Fruit fly (Drosophila melanogaster) whole organism, embryonic: ENCODE data around the gene CG13843.

Experiments
- ATbp ChIP-seq: fragments of 200-800 bp; sonication (Bioruptor generic); optimal IDR thresholded peaks from 2 replicates; lab custom pipeline; 2017; ENCODE audit warnings: missing biosample characterization, mild to moderate bottlenecking, missing genetic modification characterization, missing genetic modification reagents
- Atf6 ChIP-seq: fragments of 200-800 bp; sonication (Bioruptor generic); IDR thresholded peaks from 2 replicates; pipeline ENCODE4 v1.3.6; 2022; ENCODE audit warnings: missing biosample characterization, missing genetic modification characterization
- Awh ChIP-seq: fragments of 200-800 bp; sonication (Bioruptor generic); IDR thresholded peaks from 2 replicates; pipeline ENCODE4, ENCODE4 v1.3.6; 2022; ENCODE audit warnings: missing biosample characterization, missing genetic modification characterization
- Blimp-1 ChIP-seq: fragments of 200-800 bp; sonication (Bioruptor generic); optimal IDR thresholded peaks from 3 replicates; lab custom pipeline; 2018; ENCODE audit warnings: missing biosample characterization, missing genetic modification characterization, mild to moderate bottlenecking, moderate library complexity, missing genetic modification reagents
- CG10209 ChIP-seq: fragments of 200-800 bp; sonication (Bioruptor generic); optimal IDR thresholded peaks from 3 replicates; lab custom pipeline; 2017; ENCODE audit warnings: missing biosample characterization, mild to moderate bottlenecking, missing genetic modification characterization, missing genetic modification reagents
- CG10321 ChIP-seq: fragments of 200-800 bp; sonication (Bioruptor generic); IDR thresholded peaks from 2 replicates; pipeline ENCODE4 v1.3.6; 2022; ENCODE audit warnings: missing biosample characterization, missing genetic modification characterization
- CG10462 ChIP-seq: fragments of 200-800 bp; sonication (Bioruptor generic); optimal IDR thresholded peaks from 2 replicates; lab custom pipeline; 2016; ENCODE audit warnings: missing biosample characterization, missing genetic modification characterization
- CG10654 ChIP-seq: fragments of 200-800 bp; sonication (Bioruptor generic); optimal IDR thresholded peaks from 2 replicates; lab custom pipeline; 2016; ENCODE audit warnings: missing biosample characterization, missing genetic modification characterization
- CG10979 ChIP-seq: fragments of 200-800 bp; sonication (Bioruptor generic); optimal IDR thresholded peaks from 2 replicates; lab custom pipeline; 2018; ENCODE audit warnings: missing biosample characterization, mild to moderate bottlenecking, missing genetic modification characterization, moderate library complexity
- CG11398 ChIP-seq: fragments of 200-800 bp; sonication (Bioruptor generic); optimal IDR thresholded peaks from 2 replicates; lab custom pipeline; 2016; ENCODE audit warnings: missing biosample characterization, missing genetic modification characterization
- CG13123 ChIP-seq: fragments of 200-800 bp; sonication (Bioruptor generic); optimal IDR thresholded peaks from 2 replicates; lab custom pipeline; 2016; ENCODE audit warnings: missing biosample characterization, missing genetic modification characterization
- CG13424 ChIP-seq: fragments of 200-800 bp; sonication (Bioruptor generic); optimal IDR thresholded peaks from 2 replicates; lab custom pipeline; 2019; ENCODE audit warnings: missing biosample characterization, mild to moderate bottlenecking, missing genetic modification characterization, moderate library complexity
- CG14014 ChIP-seq: fragments of 200-800 bp; sonication (Bioruptor generic); IDR thresholded peaks from 2 replicates; pipeline ENCODE4 v1.3.6; 2022; ENCODE audit warnings: missing biosample characterization, missing genetic modification characterization
- CG17186 ChIP-seq: fragments of 200-800 bp; sonication (Bioruptor generic); optimal IDR thresholded peaks from 3 replicates; lab custom pipeline; 2017; ENCODE audit warnings: missing biosample characterization, missing genetic modification reagents, missing genetic modification characterization
- CG17359 ChIP-seq: fragments of 200-800 bp; sonication (Bioruptor generic); optimal IDR thresholded peaks from 3 replicates; lab custom pipeline; 2018; ENCODE audit warnings: missing biosample characterization, mild to moderate bottlenecking, missing genetic modification characterization, moderate library complexity
- CG18011 ChIP-seq: fragments of 200-800 bp; sonication (Bioruptor generic); optimal IDR thresholded peaks from 2 replicates; lab custom pipeline; 2017; ENCODE audit warnings: missing biosample characterization, missing genetic modification characterization, mild to moderate bottlenecking, moderate library complexity, missing genotype
- CG2116 ChIP-seq: fragments of 200-800 bp; sonication (Bioruptor generic); optimal IDR thresholded peaks from 3 replicates; lab custom pipeline; 2018; ENCODE audit warnings: missing biosample characterization, mild to moderate bottlenecking, missing genetic modification characterization
- CG30431 ChIP-seq: fragments of 200-800 bp; sonication (Bioruptor generic); optimal IDR thresholded peaks from 2 replicates; lab custom pipeline; 2017; ENCODE audit warnings: missing biosample characterization, missing genetic modification characterization
- CG3065 ChIP-seq: fragments of 200-800 bp; sonication (Bioruptor generic); optimal IDR thresholded peaks from 2 replicates; lab custom pipeline; 2016; ENCODE audit warnings: missing biosample characterization, missing genetic modification characterization
- CG31224 ChIP-seq: fragments of 200-800 bp; sonication (Bioruptor generic); IDR thresholded peaks from 2 replicates; pipeline ENCODE4 v1.3.6; 2022; ENCODE audit warnings: missing biosample characterization, missing genetic modification characterization
- CG31388 ChIP-seq: fragments of 200-800 bp; sonication (Bioruptor generic); optimal IDR thresholded peaks from 2 replicates; lab custom pipeline; 2016; ENCODE audit warnings: missing biosample characterization, missing genetic modification characterization
- CG4730 ChIP-seq: fragments of 200-800 bp; sonication (Bioruptor generic); IDR thresholded peaks from 2 replicates; pipeline ENCODE4 v1.3.6; 2022; ENCODE audit warnings: missing biosample characterization, missing genetic modification characterization
- CG4820 ChIP-seq: fragments of 200-800 bp; sonication (Bioruptor generic); optimal IDR thresholded peaks from 3 replicates; lab custom pipeline; 2016; ENCODE audit warnings: missing biosample characterization, missing genetic modification characterization
- CG6272 ChIP-seq: fragments of 200-800 bp; sonication (Bioruptor generic); IDR thresholded peaks from 2 replicates; pipeline ENCODE4 v1.3.6; 2022; ENCODE audit warnings: missing biosample characterization, missing genetic modification characterization
- CG6689 ChIP-seq: fragments of 200-800 bp; sonication (Bioruptor generic); IDR thresholded peaks from 2 replicates; pipeline ENCODE4 v1.3.6; 2022; ENCODE audit warnings: missing biosample characterization, missing genetic modification characterization
- CG7357 ChIP-seq: fragments of 200-800 bp; sonication (Bioruptor generic); IDR thresholded peaks from 3 replicates; pipeline ENCODE4 v1.3.6; 2022; ENCODE audit warnings: missing biosample characterization, missing genetic modification characterization
- CkIIα-i1 ChIP-seq: fragments of 200-800 bp; sonication (Bioruptor generic); IDR thresholded peaks from 2 replicates; pipeline ENCODE4 v1.3.6; 2022; ENCODE audit warnings: missing biosample characterization, missing genetic modification characterization
- Dfd ChIP-seq, 2 experiments: fragments of >200 bp; optimal IDR thresholded peaks; 2 replicates each; lab custom pipeline; 2017; ENCODE audit warnings: missing biosample characterization in 2 of 2, missing genetic modification characterization in 2 of 2
- Dll ChIP-seq: fragments of 200-800 bp; sonication (Bioruptor generic); IDR thresholded peaks from 4 replicates; pipeline ENCODE4 v1.3.6; 2022; ENCODE audit warnings: missing biosample characterization, missing genetic modification characterization; ENCODE audit not compliant: partially characterized antibody
- Elba2 ChIP-seq: fragments of 200-800 bp; sonication (Bioruptor generic); optimal IDR thresholded peaks from 3 replicates; lab custom pipeline; 2016; ENCODE audit warnings: missing biosample characterization, missing genetic modification characterization
- Med ChIP-seq: fragments of 200-800 bp; sonication (Bioruptor generic); peaks from one replicate; lab custom pipeline; 2016; ENCODE audit warnings: missing biosample characterization, missing genetic modification characterization, mild to moderate bottlenecking, inconsistent platforms, moderate library complexity
- NK7.1 ChIP-seq: fragments of 200-800 bp; sonication (Bioruptor generic); optimal IDR thresholded peaks from 3 replicates; lab custom pipeline; 2016; ENCODE audit warnings: missing biosample characterization, missing genetic modification characterization
- Trl ChIP-seq, 3 experiments: fragments of >200 bp in 2 of 3; fragments of 200-800 bp in 1 of 3; sonication (Bioruptor generic) in 1 of 3; optimal IDR thresholded peaks; 2 replicates in 1 of 3; 3 replicates in 2 of 3; lab custom pipeline; 2016 to 2017; ENCODE audit warnings: missing biosample characterization in 1 of 3, missing genetic modification characterization in 1 of 3
- ac ChIP-seq: fragments of 200-800 bp; sonication (Bioruptor generic); optimal IDR thresholded peaks from 3 replicates; lab custom pipeline; 2017; ENCODE audit warnings: missing biosample characterization, mild to moderate bottlenecking, missing genetic modification characterization
- al ChIP-seq: fragments of 200-800 bp; sonication (Bioruptor generic); IDR thresholded peaks from 2 replicates; pipeline ENCODE4 v1.3.6; 2022; ENCODE audit warnings: missing biosample characterization, missing genetic modification characterization
- chinmo ChIP-seq: fragments of 200-800 bp; sonication (Bioruptor generic); IDR thresholded peaks from 4 replicates; pipeline ENCODE4 v1.3.6; 2022; ENCODE audit warnings: missing biosample characterization, missing genetic modification characterization; ENCODE audit not compliant: partially characterized antibody
- dmrt11E ChIP-seq: fragments of 200-800 bp; sonication (Bioruptor generic); optimal IDR thresholded peaks from 3 replicates; lab custom pipeline; 2018; ENCODE audit warnings: missing biosample characterization, mild to moderate bottlenecking, missing genetic modification characterization, moderate library complexity
- emc ChIP-seq: fragments of 200-800 bp; sonication (Bioruptor generic); optimal IDR thresholded peaks from 2 replicates; lab custom pipeline; 2016; ENCODE audit warnings: missing biosample characterization, missing genetic modification characterization
- gsb ChIP-seq: fragments of 200-800 bp; sonication (Bioruptor generic); IDR thresholded peaks from 2 replicates; pipeline ENCODE4 v1.3.6; 2022; ENCODE audit warnings: missing biosample characterization, missing genetic modification characterization
- jing ChIP-seq: fragments of 200-800 bp; sonication (Bioruptor generic); optimal IDR thresholded peaks from 2 replicates; lab custom pipeline; 2018; ENCODE audit warnings: missing biosample characterization, mild to moderate bottlenecking, missing genetic modification characterization
- kay ChIP-seq: fragments of 200-800 bp; sonication (Bioruptor generic); optimal IDR thresholded peaks from 2 replicates; lab custom pipeline; 2016; ENCODE audit warnings: missing biosample characterization, missing genetic modification characterization
- knrl ChIP-seq: fragments of 200-800 bp; sonication (Bioruptor generic); IDR thresholded peaks from 3 replicates; pipeline ENCODE4 v1.3.6; 2022; ENCODE audit warnings: missing biosample characterization, missing genetic modification characterization; ENCODE audit not compliant: partially characterized antibody
- salm ChIP-seq: fragments of 200-800 bp; sonication (Bioruptor generic); optimal IDR thresholded peaks from 2 replicates; lab custom pipeline; 2018; ENCODE audit warnings: missing biosample characterization, mild to moderate bottlenecking, missing genetic modification characterization
- sens ChIP-seq: fragments of 200-800 bp; sonication (Bioruptor generic); peaks from one replicate; lab custom pipeline; 2016; ENCODE audit warnings: missing biosample characterization, missing genetic modification characterization
- tap ChIP-seq: fragments of 200-800 bp; optimal IDR thresholded peaks from 3 replicates; lab custom pipeline; 2019; ENCODE audit warnings: missing biosample characterization, mild to moderate bottlenecking, missing genetic modification characterization, moderate library complexity
- tgo ChIP-seq: fragments of 200-800 bp; sonication (Bioruptor generic); IDR thresholded peaks from 3 replicates; pipeline ENCODE4 v1.3.6; 2022; ENCODE audit warnings: missing biosample characterization, missing genetic modification characterization
- toy ChIP-seq: fragments of 200-800 bp; sonication (Bioruptor generic); IDR thresholded peaks from 2 replicates; pipeline ENCODE4 v1.3.6; 2022; ENCODE audit warnings: missing biosample characterization, missing genetic modification characterization
- trh ChIP-seq: fragments of 200-800 bp; sonication (Bioruptor generic); optimal IDR thresholded peaks from 2 replicates; lab custom pipeline; 2016; ENCODE audit warnings: missing biosample characterization, missing genetic modification characterization
- tup ChIP-seq: fragments of 200-800 bp; sonication (Bioruptor generic); optimal IDR thresholded peaks from 2 replicates; lab custom pipeline; 2016; ENCODE audit warnings: missing biosample characterization, mild to moderate bottlenecking, missing genetic modification characterization, moderate library complexity
- vnd ChIP-seq: fragments of 200-800 bp; sonication (Bioruptor generic); IDR thresholded peaks from 3 replicates; pipeline ENCODE4 v1.3.6; 2022; ENCODE audit warnings: missing biosample characterization, missing genetic modification characterization; ENCODE audit not compliant: partially characterized antibody
- wek ChIP-seq: fragments of 200-800 bp; sonication (Bioruptor generic); optimal IDR thresholded peaks from 3 replicates; lab custom pipeline; 2018; ENCODE audit warnings: missing biosample characterization, mild to moderate bottlenecking, missing genetic modification characterization, moderate library complexity

Gene CG13843

DNA sequence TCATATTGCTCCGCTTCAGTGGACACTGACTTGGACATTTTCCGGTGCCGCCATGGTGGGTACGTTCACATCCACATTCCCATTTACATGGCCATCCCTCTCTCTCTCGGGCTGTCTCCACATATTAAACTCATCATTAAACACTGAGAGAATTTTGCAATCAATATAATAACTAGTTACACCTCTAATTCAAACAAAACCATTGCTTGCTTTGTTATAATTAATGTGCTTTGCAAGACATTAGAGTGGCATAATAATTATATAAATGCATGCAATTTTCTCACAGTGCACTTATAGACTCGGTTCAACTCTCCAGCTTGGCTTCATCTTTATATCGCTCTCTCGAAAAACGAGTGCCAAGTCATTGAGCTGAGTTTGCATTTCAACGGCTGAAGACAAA is 15.5 kb downstream of the CG13843 start (continued):
- TF ChIP-seq ATbp (GFP tag; lab: Kevin White, UChicago): peak; percentile 55
- TF ChIP-seq al (GFP tag; lab: Robert Waterston, UW): no peak
- peak; percentile 46 for TF ChIP-seq NK7.1 (GFP tag; lab: Kevin White, UChicago)
- no peak for TF ChIP-seq CG18011 (GFP tag; lab: Kevin White, UChicago)
- peak; percentile 97 for TF ChIP-seq sens
- TF ChIP-seq CkIIα-i1 (GFP tag; lab: Robert Waterston, UW): no peak
- TF ChIP-seq Dll (GFP tag; lab: Robert Waterston, UW): no peak
- TF ChIP-seq CG17186: peak; percentile 43
- peak; percentile 48; the same call in 1 of the 2 replicates for TF ChIP-seq CG6272
- TF ChIP-seq gsb (GFP tag; lab: Robert Waterston, UW): peak; percentile 46; the same call in 1 of the 2 replicates
- peak; percentile 42 for TF ChIP-seq CG10209 (GFP tag; lab: Kevin White, UChicago)
- no peak for TF ChIP-seq vnd (GFP tag; lab: Robert Waterston, UW)
- TF ChIP-seq tgo (GFP tag; lab: Robert Waterston, UW): peak; percentile 62
- TF ChIP-seq wek (GFP tag; lab: Kevin White, UChicago): no peak
- TF ChIP-seq Elba2 (GFP tag; lab: Kevin White, UChicago): no peak
- peak; percentile 73 for TF ChIP-seq CG6689 (GFP tag; lab: Robert Waterston, UW)
- TF ChIP-seq CG13123: no peak
- no peak for TF ChIP-seq CG31224 (GFP tag; lab: Robert Waterston, UW)
- peak; percentile 56; the same call in 1 of the 2 replicates for TF ChIP-seq Awh (GFP tag; lab: Robert Waterston, UW)
- no peak for TF ChIP-seq tap (tag; lab: Kevin White, UChicago)
- no peak for TF ChIP-seq CG30431 (GFP tag; lab: Kevin White, UChicago)
- TF ChIP-seq Blimp-1 (GFP tag; lab: Kevin White, UChicago): peak; percentile 72
- TF ChIP-seq knrl (GFP tag; lab: Robert Waterston, UW): no peak
- TF ChIP-seq CG4820 (GFP tag; lab: Kevin White, UChicago): peak; percentile 48
- TF ChIP-seq CG17359 (tag; lab: Kevin White, UChicago): peak; percentile 77
- TF ChIP-seq CG10462 (GFP tag; lab: Kevin White, UChicago): no peak
- TF ChIP-seq CG10321 (GFP tag; lab: Robert Waterston, UW): 0 out of 2 replicates have a peak, but pooled peaks have one; percentile 17
- peak; percentile 66 for TF ChIP-seq CG10979 (tag; lab: Kevin White, UChicago)
- peak; percentile 61 for TF ChIP-seq dmrt11E
- peak; percentile 17 for TF ChIP-seq CG11398
- TF ChIP-seq Dfd (GFP tag; optimal IDR thresholded peaks at IDR 0.05; lab: Kevin White, UChicago): no peak
- no peak for TF ChIP-seq kay (GFP tag; lab: Kevin White, UChicago)
- TF ChIP-seq CG31388 (GFP tag; lab: Kevin White, UChicago): peak; percentile 23
- peak; percentile 58 for TF ChIP-seq CG13424 (tag; lab: Kevin White, UChicago)
- no peak for TF ChIP-seq CG3065 (GFP tag; lab: Kevin White, UChicago)
- TF ChIP-seq toy (GFP tag; lab: Robert Waterston, UW): no peak
- TF ChIP-seq CG4730 (GFP tag; lab: Robert Waterston, UW): peak; percentile 47; the same call in 1 of the 2 replicates
- TF ChIP-seq jing (GFP tag; lab: Kevin White, UChicago): peak; percentile 48
- no peak for TF ChIP-seq tup (GFP tag; lab: Kevin White, UChicago)
- TF ChIP-seq ac (GFP tag; lab: Kevin White, UChicago): no peak
- TF ChIP-seq Trl (optimal IDR thresholded peaks at IDR 0.05; lab: Kevin White, UChicago): no peak
- peak; percentile 60 for TF ChIP-seq Trl (GFP tag; optimal IDR thresholded peaks at IDR 0.05; lab: Kevin White, UChicago)
- no peak for TF ChIP-seq chinmo (GFP tag; lab: Robert Waterston, UW)
- no peak for TF ChIP-seq CG2116
- TF ChIP-seq CG14014: peak; percentile 74
- peak; percentile 8 for TF ChIP-seq trh (GFP tag; lab: Kevin White, UChicago)
- peak; percentile 26 for TF ChIP-seq salm
- TF ChIP-seq CG7357 (GFP tag; lab: Robert Waterston, UW): 0 out of 3 replicates have a peak, but pooled peaks have one; percentile 39
- TF ChIP-seq Med (GFP tag; lab: Kevin White, UChicago): peak; percentile 91
- no peak for TF ChIP-seq emc (GFP tag; lab: Kevin White, UChicago)
- peak; percentile 60; the same call in 1 of the 2 replicates for TF ChIP-seq Atf6 (GFP tag; lab: Robert Waterston, UW)
- peak; percentile 54 for TF ChIP-seq CG10654 (GFP tag; lab: Kevin White, UChicago)
